Worm (Caenorhabditis elegans) whole organism, L1 larva: ENCODE results near the gene nhr-238.

ENCODE experiments used
- fkh-10 ChIP-seq: sonication (generic microtip); optimal IDR thresholded peaks from 2 replicates; lab custom pipeline; 2017; ENCODE audit warnings: missing biosample characterization, missing genetic modification reagents, missing genetic modification characterization
- mep-1 ChIP-seq: fragments of 150-350 bp; optimal IDR thresholded peaks from 2 replicates; lab custom pipeline; 2014; ENCODE audit warnings: missing biosample characterization, missing genetic modification characterization
- nhr-237 ChIP-seq: fragments of 150-350 bp; optimal IDR thresholded peaks from 2 replicates; lab custom pipeline; 2014; ENCODE audit warnings: missing biosample characterization, missing genetic modification characterization
- nhr-77 ChIP-seq: fragments of 150-350 bp; optimal IDR thresholded peaks from 2 replicates; lab custom pipeline; 2014; ENCODE audit warnings: missing biosample characterization, missing genetic modification characterization
- skn-1 ChIP-seq: fragments of 150-350 bp; optimal IDR thresholded peaks from 2 replicates; lab custom pipeline; 2014; ENCODE audit warnings: missing biosample characterization, missing genetic modification characterization
- ztf-4 ChIP-seq: fragments of 150-350 bp; optimal IDR thresholded peaks from 2 replicates; lab custom pipeline; 2014; ENCODE audit warnings: missing biosample characterization, missing genetic modification characterization

ce11 chrV:1643886-1644285, 14.7 kb upstream of the nhr-238 start, which contains the start of gene alh-2:
- no peak for TF ChIP-seq fkh-10 (GFP tag; lab: Kevin White, UChicago)
- TF ChIP-seq mep-1 (tag; lab: Kevin White, UChicago), result no peak
- TF ChIP-seq nhr-237 (tag; lab: Kevin White, UChicago), result no peak
- TF ChIP-seq ztf-4 (tag; lab: Kevin White, UChicago), result no peak
- no peak for TF ChIP-seq skn-1 (tag; lab: Kevin White, UChicago)
- TF ChIP-seq nhr-77 (tag; lab: Kevin White, UChicago), result no peak
